Fruit fly (Drosophila melanogaster) whole organism, adult: ENCODE results near the gene RpS7.

Experiments
- CG11617 ChIP-seq: fragments of 200-800 bp; sonication (Bioruptor generic); optimal IDR thresholded peaks from 2 replicates; lab custom pipeline; 2017; ENCODE audit warnings: mild to moderate bottlenecking, missing biosample characterization, missing genetic modification reagents, missing genetic modification characterization
- CG12768 ChIP-seq: fragments of 200-800 bp; sonication (Bioruptor generic); optimal IDR thresholded peaks from 2 replicates; lab custom pipeline; 2017; ENCODE audit warnings: missing biosample characterization, missing genetic modification characterization, mild to moderate bottlenecking, moderate library complexity, missing genetic modification reagents
- CG14711 ChIP-seq: fragments of 200-800 bp; sonication (Bioruptor generic); optimal IDR thresholded peaks from 2 replicates; lab custom pipeline; 2018; ENCODE audit warnings: missing biosample characterization, mild to moderate bottlenecking, missing genetic modification characterization, moderate library complexity
- CG1620 ChIP-seq: fragments of 200-800 bp; sonication (Bioruptor generic); optimal IDR thresholded peaks from 2 replicates; lab custom pipeline; 2016; ENCODE audit warnings: missing biosample characterization, missing genetic modification characterization
- CG33017 ChIP-seq: fragments of 200-800 bp; sonication (Bioruptor generic); optimal IDR thresholded peaks from 2 replicates; lab custom pipeline; 2018; ENCODE audit warnings: missing biosample characterization, mild to moderate bottlenecking, missing genetic modification characterization, moderate library complexity
- CG5204 ChIP-seq: fragments of 200-800 bp; sonication (Bioruptor generic); optimal IDR thresholded peaks from 2 replicates; lab custom pipeline; 2016; ENCODE audit warnings: missing biosample characterization, missing genetic modification characterization
- CG7045 ChIP-seq: fragments of 200-800 bp; sonication (Bioruptor generic); optimal IDR thresholded peaks from 2 replicates; lab custom pipeline; 2017; ENCODE audit warnings: missing biosample characterization, mild to moderate bottlenecking, missing genetic modification characterization
- CG7101 ChIP-seq: fragments of 200-800 bp; sonication (Bioruptor generic); optimal IDR thresholded peaks from 2 replicates; lab custom pipeline; 2018; ENCODE audit warnings: missing biosample characterization, mild to moderate bottlenecking, missing genetic modification characterization, moderate library complexity
- Clk ChIP-seq: fragments of 200-800 bp; sonication (Bioruptor generic); optimal IDR thresholded peaks from 2 replicates; lab custom pipeline; 2017; ENCODE audit warnings: missing biosample characterization, missing genetic modification characterization
- Crg-1 ChIP-seq: fragments of 200-800 bp; sonication (Bioruptor generic); optimal IDR thresholded peaks from 2 replicates; lab custom pipeline; 2016; ENCODE audit warnings: missing biosample characterization, missing genetic modification characterization
- Hr96 ChIP-seq: fragments of 200-800 bp; sonication (Bioruptor generic); optimal IDR thresholded peaks from 2 replicates; lab custom pipeline; 2016; ENCODE audit warnings: missing biosample characterization, missing genetic modification characterization
- Mnt ChIP-seq: fragments of 200-800 bp; sonication (Bioruptor generic); optimal IDR thresholded peaks from 2 replicates; lab custom pipeline; 2016; ENCODE audit warnings: missing biosample characterization, mild to moderate bottlenecking, missing genetic modification characterization
- bab1 ChIP-seq: fragments of 200-800 bp; sonication (Bioruptor generic); optimal IDR thresholded peaks from 3 replicates; lab custom pipeline; 2019; ENCODE audit warnings: missing biosample characterization, mild to moderate bottlenecking, missing genetic modification characterization, moderate library complexity
- cic ChIP-seq: fragments of 200-800 bp; sonication (Bioruptor generic); optimal IDR thresholded peaks from 2 replicates; lab custom pipeline; 2017; ENCODE audit warnings: missing biosample characterization, mild to moderate bottlenecking, missing genetic modification characterization, moderate library complexity
- cnc ChIP-seq, 2 experiments: fragments of >200 bp; optimal IDR thresholded peaks; 2 replicates each; lab custom pipeline; 2017
- kay ChIP-seq: fragments of 200-800 bp; sonication (Bioruptor generic); peaks from one replicate; lab custom pipeline; 2016; ENCODE audit warnings: missing biosample characterization, missing genetic modification characterization, borderline replicate concordance
- ovo ChIP-seq: fragments of 200-800 bp; sonication (Bioruptor generic); optimal IDR thresholded peaks from 2 replicates; lab custom pipeline; 2016; ENCODE audit warnings: missing biosample characterization, missing genetic modification characterization
- pad ChIP-seq: fragments of 200-800 bp; sonication (Bioruptor generic); optimal IDR thresholded peaks from 3 replicates; lab custom pipeline; 2017; ENCODE audit warnings: missing biosample characterization, missing genetic modification characterization, mild to moderate bottlenecking, moderate library complexity, missing genetic modification reagents
- tj ChIP-seq: fragments of 200-800 bp; sonication (Bioruptor generic); optimal IDR thresholded peaks from 3 replicates; lab custom pipeline; 2017; ENCODE audit warnings: missing biosample characterization, mild to moderate bottlenecking, missing genetic modification characterization, moderate library complexity
- toe ChIP-seq: fragments of 200-800 bp; sonication (Bioruptor generic); optimal IDR thresholded peaks from 2 replicates; lab custom pipeline; 2016; ENCODE audit warnings: missing biosample characterization, missing genetic modification characterization

Gene RpS7

dm6 chr3R:30174160-30175002 lies 34.4 kb downstream of the RpS7 start, which contains the start of gene Mlc2:
Gene Mlc2, minus strand, starts transcription at chr3R:30174551.
- no peak for TF ChIP-seq cic (GFP tag; lab: Kevin White, UChicago)
- TF ChIP-seq pad (GFP tag; lab: Kevin White, UChicago), result peak; percentile 42

dm6 chr3R:30170671-30171667 lies 37.9 kb downstream of the RpS7 start, which contains the start of gene Rsod:
Gene Rsod, minus strand, starts transcription at chr3R:30171207.
- TF ChIP-seq CG7045 (GFP tag; lab: Kevin White, UChicago), result no peak
- no peak for TF ChIP-seq tj (GFP tag; lab: Kevin White, UChicago)
- TF ChIP-seq toe (GFP tag; lab: Kevin White, UChicago), result no peak

dm6 chr3R:30166159-30166784 lies 42.5 kb downstream of the RpS7 start, which contains the start of gene VhaAC45RP:
Gene VhaAC45RP, minus strand, starts transcription at chr3R:30166419.
- TF ChIP-seq cnc (optimal IDR thresholded peaks at IDR 0.05; lab: Kevin White, UChicago), result no peak
- TF ChIP-seq Crg-1 (GFP tag; lab: Kevin White, UChicago), result no peak
- no peak for TF ChIP-seq toe (GFP tag; lab: Kevin White, UChicago)
- TF ChIP-seq Clk (GFP tag; lab: Kevin White, UChicago), result no peak
- TF ChIP-seq pad (GFP tag; lab: Kevin White, UChicago), result no peak

dm6 chr3R:30164162-30164561 lies 44.7 kb downstream of the RpS7 start:
- TF ChIP-seq CG1620 (GFP tag; lab: Kevin White, UChicago) (no peak), toe (GFP tag; lab: Kevin White, UChicago) (no peak), CG33017 (tag; lab: Kevin White, UChicago) (no peak), CG14711 (tag; lab: Kevin White, UChicago) (no peak), kay (GFP tag; lab: Kevin White, UChicago) (no peak), pad (GFP tag; lab: Kevin White, UChicago) (no peak), CG7101 (no peak), Mnt (no peak), tj (GFP tag; lab: Kevin White, UChicago) (no peak), CG5204 (GFP tag; lab: Kevin White, UChicago) (no peak), Hr96 (GFP tag; lab: Kevin White, UChicago) (no peak), CG11617 (GFP tag; lab: Kevin White, UChicago) (no peak), cnc (optimal IDR thresholded peaks at IDR 0.05; lab: Kevin White, UChicago) (no peak), CG12768 (no peak), CG7045 (GFP tag; lab: Kevin White, UChicago) (no peak), ovo (GFP tag; lab: Kevin White, UChicago) (no peak), bab1 (no peak), Crg-1 (GFP tag; lab: Kevin White, UChicago) (no peak), Clk (GFP tag; lab: Kevin White, UChicago) (no peak), cic (GFP tag; lab: Kevin White, UChicago) (no peak)

- TF ChIP-seq kay (GFP tag; lab: Kevin White, UChicago) (no peak), toe (GFP tag; lab: Kevin White, UChicago) (no peak), Hr96 (GFP tag; lab: Kevin White, UChicago) (no peak), pad (GFP tag; lab: Kevin White, UChicago) (no peak), CG7045 (GFP tag; lab: Kevin White, UChicago) (no peak), Mnt (no peak), Clk (GFP tag; lab: Kevin White, UChicago) (no peak), CG1620 (GFP tag; lab: Kevin White, UChicago) (no peak), Crg-1 (GFP tag; lab: Kevin White, UChicago) (no peak), bab1 (no peak), ovo (GFP tag; lab: Kevin White, UChicago) (no peak), cnc (optimal IDR thresholded peaks at IDR 0.05; lab: Kevin White, UChicago) (no peak), CG5204 (GFP tag; lab: Kevin White, UChicago) (no peak), CG11617 (GFP tag; lab: Kevin White, UChicago) (no peak), CG33017 (tag; lab: Kevin White, UChicago) (no peak), cic (GFP tag; lab: Kevin White, UChicago) (no peak), tj (GFP tag; lab: Kevin White, UChicago) (no peak), CG14711 (tag; lab: Kevin White, UChicago) (no peak)
These were observed 45.6 kb downstream of the RpS7 start for dm6 chr3R:30163228-30163627.
